Worm (Caenorhabditis elegans): ENCODE results near the gene ceh-51.
A peak's percentile ranks its signal among the peaks of the same experiment; 100 is the strongest.

The ceh-51 gene

ce11 chrV:18911736-18912135 is 37.8 kb downstream of the ceh-51 start, which contains the start of gene cyp-42A1:
TSS of gene cyp-42A1 (plus strand) at chrV:18912036.
- TF ChIP-seq pha-4 (tag; optimal IDR thresholded peaks at IDR 0.05): no peak
- no peak for TF ChIP-seq nfya-1 (tag; optimal IDR thresholded peaks at IDR 0.05; ENCODE audit: insufficient read depth)
- no peak for TF ChIP-seq aly-2 (tag; optimal IDR thresholded peaks at IDR 0.05)
- no peak for TF ChIP-seq nhr-77 (tag; optimal IDR thresholded peaks at IDR 0.05)
- no peak for TF ChIP-seq mdl-1 (tag; optimal IDR thresholded peaks at IDR 0.05)
- TF ChIP-seq ceh-82 (tag; optimal IDR thresholded peaks at IDR 0.05): no peak

- TF ChIP-seq ztf-4 (tag; optimal IDR thresholded peaks at IDR 0.05) (no peak), daf-12 (tag; optimal IDR thresholded peaks at IDR 0.05) (no peak), tbx-2 (tag; optimal IDR thresholded peaks at IDR 0.05) (no peak), pha-4 (tag; optimal IDR thresholded peaks at IDR 0.05) (no peak), ceh-16 (tag; optimal IDR thresholded peaks at IDR 0.05) (no peak), elt-1 (tag; optimal IDR thresholded peaks at IDR 0.05) (no peak), pqm-1 (tag; optimal IDR thresholded peaks at IDR 0.05) (no peak), lin-39 (tag; optimal IDR thresholded peaks at IDR 0.05) (no peak), nhr-11 (tag; optimal IDR thresholded peaks at IDR 0.05) (no peak), nhr-67 (tag; optimal IDR thresholded peaks at IDR 0.05) (no peak), ZK546.5 (tag; optimal IDR thresholded peaks at IDR 0.05) (no peak), elt-3 (tag; optimal IDR thresholded peaks at IDR 0.05) (no peak), ceh-28 (tag; optimal IDR thresholded peaks at IDR 0.05) (no peak), lin-15B (tag; optimal IDR thresholded peaks at IDR 0.05) (no peak), nhr-23 (tag; optimal IDR thresholded peaks at IDR 0.05) (no peak), ama-1 (optimal IDR thresholded peaks at IDR 0.05) (no peak), eor-1 (tag; optimal IDR thresholded peaks at IDR 0.05) (no peak)
These were observed 38.6 kb downstream of the ceh-51 start for ce11 chrV:18912555-18912954.

ce11 chrV:18913120-18913519 is 39.2 kb downstream of the ceh-51 start:
- no peak for TF ChIP-seq mml-1 (tag; optimal IDR thresholded peaks at IDR 0.05)
- TF ChIP-seq ceh-9 (tag; optimal IDR thresholded peaks at IDR 0.05): no peak
- TF ChIP-seq ceh-16 (tag; optimal IDR thresholded peaks at IDR 0.05): no peak
- TF ChIP-seq nfya-1 (tag; optimal IDR thresholded peaks at IDR 0.05; ENCODE audit: insufficient read depth): no peak
- no peak for TF ChIP-seq lin-15B (tag; optimal IDR thresholded peaks at IDR 0.05)
- TF ChIP-seq nhr-12 (tag; optimal IDR thresholded peaks at IDR 0.05): no peak
- no peak for TF ChIP-seq aly-2 (tag; optimal IDR thresholded peaks at IDR 0.05)
- TF ChIP-seq tbx-2 (tag; optimal IDR thresholded peaks at IDR 0.05): no peak
- no peak for TF ChIP-seq pha-4 (tag; optimal IDR thresholded peaks at IDR 0.05)
- no peak for TF ChIP-seq nhr-43 (tag; optimal IDR thresholded peaks at IDR 0.05; ENCODE audit: poor library complexity, severe bottlenecking)
- no peak for TF ChIP-seq unc-62 (GFP tag; optimal IDR thresholded peaks at IDR 0.05)
- no peak for TF ChIP-seq fkh-10 (GFP tag; optimal IDR thresholded peaks at IDR 0.05)
- TF ChIP-seq ceh-82 (tag; optimal IDR thresholded peaks at IDR 0.05): no peak
- TF ChIP-seq skn-1 (tag; optimal IDR thresholded peaks at IDR 0.05): no peak

DNA sequence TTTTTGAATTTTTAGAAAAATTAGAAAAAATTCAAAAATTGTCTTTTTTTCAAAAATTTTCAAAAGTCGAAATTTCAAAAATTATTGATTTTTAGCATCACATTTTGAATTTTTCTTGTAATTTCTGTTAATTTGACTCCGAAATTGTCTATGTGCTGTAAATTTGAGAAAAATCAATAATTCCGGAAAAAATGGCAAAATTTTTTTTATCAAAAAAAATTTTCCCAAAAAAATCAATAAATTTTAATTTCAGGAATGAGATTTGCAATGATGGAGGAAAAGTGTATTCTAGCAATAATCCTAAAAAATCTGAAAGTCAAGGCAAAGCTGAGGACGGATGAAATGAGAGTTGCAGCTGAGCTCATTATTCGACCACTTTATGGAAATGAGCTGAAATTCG is 43.5 kb downstream of the ceh-51 start:
- TF ChIP-seq elt-2 (tag; optimal IDR thresholded peaks at IDR 0.05) (no peak), ceh-28 (tag; optimal IDR thresholded peaks at IDR 0.05) (peak; percentile 67)
